Worm (Caenorhabditis elegans) whole organism, L3 larva: ENCODE data around the gene Y82E9BL.3.

ENCODE experiments used
- R02D3.7 ChIP-seq: fragments of 150-350 bp; optimal IDR thresholded peaks from 2 replicates; lab custom pipeline; 2014; ENCODE audit warnings: missing biosample characterization, missing genetic modification characterization
- ZK546.5 ChIP-seq: sonication (generic microtip); optimal IDR thresholded peaks from 2 replicates; lab custom pipeline; 2017; ENCODE audit warnings: missing biosample characterization, missing genetic modification characterization
- aly-2 ChIP-seq: fragments of 150-350 bp; optimal IDR thresholded peaks from 2 replicates; lab custom pipeline; 2014; ENCODE audit warnings: missing biosample characterization, missing genetic modification characterization
- ama-1 ChIP-seq: fragments of 150-350 bp; optimal IDR thresholded peaks from 2 replicates; lab custom pipeline; 2018
- ceh-16 ChIP-seq: sonication (generic microtip); optimal IDR thresholded peaks from 2 replicates; lab custom pipeline; 2017; ENCODE audit warnings: missing biosample characterization, missing genetic modification characterization
- ceh-9 ChIP-seq: sonication (generic microtip); optimal IDR thresholded peaks from 2 replicates; lab custom pipeline; 2018; ENCODE audit warnings: missing biosample characterization, missing genetic modification characterization
- daf-12 ChIP-seq: fragments of 150-350 bp; optimal IDR thresholded peaks from 2 replicates; lab custom pipeline; 2014; ENCODE audit warnings: missing biosample characterization, missing genetic modification reagents, missing genetic modification characterization
- egl-27 ChIP-seq: sonication (generic microtip); optimal IDR thresholded peaks from 4 replicates; lab custom pipeline; 2017; ENCODE audit warnings: missing biosample characterization, missing genetic modification reagents, missing genetic modification characterization
- egl-5 ChIP-seq: fragments of 150-350 bp; optimal IDR thresholded peaks from 2 replicates; lab custom pipeline; 2017; ENCODE audit warnings: missing biosample characterization, missing genetic modification reagents, missing genetic modification characterization, inconsistent platforms
- elt-1 ChIP-seq: fragments of 150-350 bp; optimal IDR thresholded peaks from 2 replicates; lab custom pipeline; 2014; ENCODE audit warnings: missing biosample characterization, missing genetic modification characterization
- elt-2 ChIP-seq: sonication (generic microtip); optimal IDR thresholded peaks from 2 replicates; lab custom pipeline; 2016; ENCODE audit warnings: missing genetic modification reagents, mild to moderate bottlenecking, missing genetic modification characterization, missing compliant biosample characterization
- elt-3 ChIP-seq, 3 experiments: fragments of 150-350 bp in 1 of 3; sonication (generic microtip) in 2 of 3; optimal IDR thresholded peaks; 2 replicates in 2 of 3; 4 replicates in 1 of 3; lab custom pipeline; 2014 to 2017; ENCODE audit warnings: missing biosample characterization in 3 of 3, missing genetic modification characterization in 3 of 3
- eor-1 ChIP-seq, 2 experiments: fragments of 150-350 bp; optimal IDR thresholded peaks; 2 replicates each; lab custom pipeline; 2014 to 2018; ENCODE audit warnings: missing biosample characterization in 2 of 2, missing genetic modification characterization in 2 of 2
- fkh-10 ChIP-seq: sonication (generic microtip); optimal IDR thresholded peaks from 2 replicates; lab custom pipeline; 2017; ENCODE audit warnings: missing biosample characterization, missing genetic modification reagents, missing genetic modification characterization
- fkh-2 ChIP-seq: fragments of 150-350 bp; optimal IDR thresholded peaks from 2 replicates; lab custom pipeline; 2014; ENCODE audit warnings: missing biosample characterization, missing genetic modification reagents, missing genetic modification characterization
- fos-1 ChIP-seq: fragments of 150-350 bp; optimal IDR thresholded peaks from 2 replicates; lab custom pipeline; 2014; ENCODE audit warnings: missing biosample characterization, missing genetic modification characterization
- jun-1 ChIP-seq: fragments of 150-350 bp; optimal IDR thresholded peaks from 2 replicates; lab custom pipeline; 2014; ENCODE audit warnings: missing biosample characterization, missing genetic modification reagents, missing genetic modification characterization
- lin-15B ChIP-seq: fragments of 150-350 bp; optimal IDR thresholded peaks from 2 replicates; lab custom pipeline; 2014; ENCODE audit warnings: missing biosample characterization, missing genetic modification characterization
- lin-39 ChIP-seq: fragments of 150-350 bp; optimal IDR thresholded peaks from 2 replicates; lab custom pipeline; 2018; ENCODE audit warnings: missing biosample characterization, missing genetic modification reagents, missing genetic modification characterization
- lsy-12 ChIP-seq: sonication (generic microtip); optimal IDR thresholded peaks from 2 replicates; lab custom pipeline; 2016; ENCODE audit warnings: mild to moderate bottlenecking, missing genetic modification characterization, missing compliant biosample characterization
- mdl-1 ChIP-seq: fragments of 150-350 bp; optimal IDR thresholded peaks from 2 replicates; lab custom pipeline; 2014; ENCODE audit warnings: missing biosample characterization, missing genetic modification characterization
- mml-1 ChIP-seq: fragments of 150-350 bp; sonication (generic microtip); optimal IDR thresholded peaks from 3 replicates; lab custom pipeline; 2014; ENCODE audit warnings: missing biosample characterization, missing genetic modification characterization
- nfya-1 ChIP-seq: sonication (generic microtip); optimal IDR thresholded peaks from 2 replicates; lab custom pipeline; 2017; ENCODE audit warnings: missing genetic modification characterization, mild to moderate bottlenecking, missing compliant biosample characterization, antibody characterized with exemption, moderate library complexity; ENCODE audit not compliant: insufficient read depth
- nhr-12 ChIP-seq: fragments of 150-350 bp; optimal IDR thresholded peaks from 2 replicates; lab custom pipeline; 2014; ENCODE audit warnings: missing biosample characterization, missing genetic modification characterization
- nhr-23 ChIP-seq: fragments of 150-350 bp; optimal IDR thresholded peaks from 2 replicates; lab custom pipeline; 2014; ENCODE audit warnings: missing biosample characterization, missing genetic modification reagents, missing genetic modification characterization
- nhr-237 ChIP-seq: fragments of 150-350 bp; optimal IDR thresholded peaks from 2 replicates; lab custom pipeline; 2014; ENCODE audit warnings: missing biosample characterization, missing genetic modification characterization
- nhr-25 ChIP-seq: sonication (generic microtip); optimal IDR thresholded peaks from 2 replicates; lab custom pipeline; 2017; ENCODE audit warnings: missing biosample characterization, missing genetic modification characterization
- nhr-28 ChIP-seq: fragments of 150-350 bp; optimal IDR thresholded peaks from 2 replicates; lab custom pipeline; 2014; ENCODE audit warnings: missing biosample characterization, missing genetic modification characterization
- nhr-43 ChIP-seq: sonication (generic microtip); optimal IDR thresholded peaks from 2 replicates; lab custom pipeline; 2016; ENCODE audit warnings: mild to moderate bottlenecking, missing genetic modification characterization, missing compliant biosample characterization; ENCODE audit not compliant: poor library complexity, severe bottlenecking
- nhr-67 ChIP-seq: fragments of 150-350 bp; optimal IDR thresholded peaks from 2 replicates; lab custom pipeline; 2014; ENCODE audit warnings: missing biosample characterization, missing genetic modification characterization
- pqm-1 ChIP-seq: fragments of 150-350 bp; optimal IDR thresholded peaks from 2 replicates; lab custom pipeline; 2017; ENCODE audit warnings: missing biosample characterization, missing genetic modification characterization, inconsistent platforms
- sea-2 ChIP-seq: fragments of 150-350 bp; sonication (generic microtip); optimal IDR thresholded peaks from 4 replicates; lab custom pipeline; 2014; ENCODE audit warnings: missing biosample characterization, missing genetic modification reagents, missing genetic modification characterization
- skn-1 ChIP-seq: fragments of 150-350 bp; optimal IDR thresholded peaks from 2 replicates; lab custom pipeline; 2014; ENCODE audit warnings: missing biosample characterization, missing genetic modification characterization
- tbx-2 ChIP-seq: sonication (generic microtip); optimal IDR thresholded peaks from 2 replicates; lab custom pipeline; 2016; ENCODE audit warnings: mild to moderate bottlenecking, missing genetic modification characterization, missing compliant biosample characterization
- zag-1 ChIP-seq: fragments of 150-350 bp; optimal IDR thresholded peaks from 2 replicates; lab custom pipeline; 2014; ENCODE audit warnings: missing biosample characterization, missing genetic modification characterization
- ztf-11 ChIP-seq: fragments of 150-350 bp; optimal IDR thresholded peaks from 2 replicates; lab custom pipeline; 2014; ENCODE audit warnings: missing biosample characterization, missing genetic modification characterization

The Y82E9BL.3 gene

DNA sequence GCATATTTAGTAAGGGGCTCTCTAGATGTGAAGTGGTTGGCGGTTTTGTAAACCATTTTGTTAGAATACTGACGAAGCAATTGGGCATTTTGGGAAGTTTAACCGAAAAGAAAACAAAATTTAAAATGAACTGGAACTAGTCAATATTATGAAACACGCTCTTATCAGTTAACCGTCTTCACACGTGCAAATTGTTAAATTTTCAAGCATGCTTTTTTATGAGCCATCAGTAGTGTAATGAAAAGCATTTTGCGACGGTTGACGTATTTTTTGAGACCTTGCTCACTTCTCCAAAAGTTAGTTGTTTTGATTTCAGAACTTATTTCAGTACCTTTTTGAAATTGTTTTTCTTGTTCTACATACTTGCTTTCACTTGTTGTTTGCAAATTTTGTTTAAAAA lies 1.3 kb downstream of the Y82E9BL.3 start, which contains the start of gene fbxa-25:
TSS of gene fbxa-25 (minus strand) at position 138 of the 400 bp plus-strand sequence.
- TF ChIP-seq elt-2 (peak; percentile 38), fkh-10 (GFP tag; lab: Kevin White, UChicago) (no peak)

DNA sequence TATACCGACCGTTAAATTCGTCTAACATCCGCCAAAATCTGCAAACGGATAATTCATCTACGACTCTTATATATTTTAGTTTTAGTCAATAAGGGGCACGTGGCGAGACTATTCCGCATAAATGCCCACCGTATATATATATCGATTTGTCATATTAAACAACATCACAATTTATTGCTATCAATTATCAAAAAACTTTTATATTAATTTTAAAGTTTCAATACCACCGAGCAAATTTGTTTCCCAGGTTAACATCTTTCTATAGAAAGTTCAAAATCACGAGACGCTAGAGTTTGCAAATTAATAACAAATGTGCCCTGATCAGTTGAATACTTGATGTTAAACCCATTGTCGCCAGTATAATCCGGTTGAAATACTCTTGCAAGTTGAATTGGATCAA lies 3.1 kb downstream of the Y82E9BL.3 start, which contains the start of gene Y82E9BL.5:
TSS of gene Y82E9BL.5 (minus strand) at position 101 of the 400 bp plus-strand sequence.
- TF ChIP-seq sea-2 (GFP tag; lab: Kevin White, UChicago) = no peak
- TF ChIP-seq mdl-1 (tag; lab: Kevin White, UChicago) = no peak
- TF ChIP-seq nhr-67 = no peak
- TF ChIP-seq egl-5 (tag; lab: Kevin White, UChicago) = no peak
- TF ChIP-seq fkh-2 = no peak
- TF ChIP-seq nhr-12 (tag; lab: Kevin White, UChicago) = no peak
- no peak for TF ChIP-seq ceh-16 (tag; lab: Kevin White, UChicago)
- no peak for TF ChIP-seq lin-39 (tag; lab: Kevin White, UChicago)
- no peak for TF ChIP-seq skn-1 (tag; lab: Kevin White, UChicago)
- TF ChIP-seq lsy-12 = no peak
- no peak for TF ChIP-seq egl-27
- no peak for TF ChIP-seq eor-1 (tag; optimal IDR thresholded peaks at IDR 0.05; lab: Kevin White, UChicago)
- no peak for TF ChIP-seq fkh-10 (GFP tag; lab: Kevin White, UChicago)
- no peak for TF ChIP-seq nhr-43 (tag; lab: Kevin White, UChicago)
- no peak for TF ChIP-seq ceh-9 (tag; lab: Kevin White, UChicago)
- no peak for TF ChIP-seq R02D3.7 (tag; lab: Kevin White, UChicago)
- TF ChIP-seq pqm-1 (tag; lab: Kevin White, UChicago) = no peak
- TF ChIP-seq ZK546.5 (tag; lab: Kevin White, UChicago) = no peak
- no peak for TF ChIP-seq nhr-237 (tag; lab: Kevin White, UChicago)
- no peak for TF ChIP-seq daf-12

- TF ChIP-seq zag-1 (tag; lab: Kevin White, UChicago) (no peak), lin-15B (tag; lab: Kevin White, UChicago) (no peak), nfya-1 (tag; lab: Kevin White, UChicago) (no peak), nhr-23 (no peak), fkh-10 (GFP tag; lab: Kevin White, UChicago) (no peak), mml-1 (tag; lab: Kevin White, UChicago) (no peak), fkh-2 (no peak), fos-1 (tag; lab: Kevin White, UChicago) (no peak), lsy-12 (no peak), ztf-11 (tag; lab: Kevin White, UChicago) (no peak)
Observed at ce11 chrIII:1347003-1347402, 3.6 kb downstream of the Y82E9BL.3 start.

DNA sequence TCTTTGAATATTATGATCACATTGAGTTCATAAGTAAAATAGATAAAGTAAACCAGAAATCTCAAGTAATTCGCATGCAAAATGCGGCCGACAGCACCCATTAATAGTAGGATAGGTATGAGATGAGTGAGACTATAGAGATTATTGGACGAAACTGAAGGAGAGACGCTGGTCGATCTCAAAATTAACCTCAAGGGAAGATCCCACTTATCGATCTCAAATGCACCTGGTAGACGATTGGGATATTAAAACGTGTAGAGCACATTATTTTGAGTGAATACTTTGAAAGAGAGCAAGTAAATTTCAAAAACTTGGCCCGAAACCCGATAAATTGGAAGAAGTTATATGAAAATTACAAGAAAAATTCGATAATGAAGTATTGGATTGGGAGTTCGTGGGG lies 5.0 kb downstream of the Y82E9BL.3 start, which contains the start of gene Y82E9BL.6:
TSS of gene Y82E9BL.6 (minus strand) at position 101 of the 400 bp plus-strand sequence.
- no peak for TF ChIP-seq R02D3.7 (tag; lab: Kevin White, UChicago)
- no peak for TF ChIP-seq nhr-67
- TF ChIP-seq egl-27 = no peak
- no peak for TF ChIP-seq daf-12
- TF ChIP-seq lsy-12 = no peak
- TF ChIP-seq jun-1 (tag; lab: Kevin White, UChicago) = no peak
- TF ChIP-seq elt-2 = no peak
- TF ChIP-seq tbx-2 (tag; lab: Kevin White, UChicago) = no peak
- TF ChIP-seq aly-2 (tag; lab: Kevin White, UChicago) = no peak
- TF ChIP-seq elt-3 (tag; optimal IDR thresholded peaks at IDR 0.05; lab: Kevin White, UChicago) = no peak
- TF ChIP-seq nhr-237 (tag; lab: Kevin White, UChicago) = no peak
- no peak for TF ChIP-seq elt-1 (tag; lab: Kevin White, UChicago)
- no peak for TF ChIP-seq ceh-9 (tag; lab: Kevin White, UChicago)
- TF ChIP-seq nhr-25 (tag; lab: Kevin White, UChicago) = no peak
- no peak for TF ChIP-seq fkh-10 (GFP tag; lab: Kevin White, UChicago)
- TF ChIP-seq nhr-43 (tag; lab: Kevin White, UChicago) = no peak

DNA sequence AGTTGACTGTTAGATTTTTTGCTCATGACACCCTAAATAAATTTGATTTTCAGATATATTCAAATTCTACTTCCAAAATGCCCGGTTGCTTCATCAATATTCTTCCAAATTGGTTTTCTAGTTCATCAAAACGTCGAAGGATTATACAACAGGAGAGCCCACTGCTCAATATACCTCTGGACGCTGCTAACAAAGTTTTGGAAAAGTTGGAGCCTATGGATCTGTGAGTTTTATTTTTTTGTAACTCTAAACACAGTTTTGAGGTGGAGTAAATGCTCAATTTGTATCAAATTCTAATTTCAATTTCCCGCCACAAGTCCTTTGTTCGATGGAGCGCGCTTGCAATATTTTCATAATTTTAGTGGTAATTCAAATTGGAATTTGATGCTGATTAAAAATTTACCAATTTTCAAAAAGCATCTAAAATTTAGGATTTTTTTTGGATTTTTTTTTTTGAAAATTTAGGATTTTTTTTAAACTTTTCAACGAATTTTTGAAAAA lies 7.7 kb downstream of the Y82E9BL.3 start, which contains the start of gene fbxa-27:
TSS of gene fbxa-27 (plus strand) at position 51 of the 501 bp plus-strand sequence.
- TF ChIP-seq nhr-23 (no peak), elt-3 (tag; optimal IDR thresholded peaks at IDR 0.05; lab: Kevin White, UChicago) (no peak), sea-2 (GFP tag; lab: Kevin White, UChicago) (no peak), ama-1 (no peak), nfya-1 (tag; lab: Kevin White, UChicago) (no peak), fkh-2 (no peak), fkh-10 (GFP tag; lab: Kevin White, UChicago) (no peak), ceh-16 (tag; lab: Kevin White, UChicago) (no peak), egl-5 (tag; lab: Kevin White, UChicago) (no peak), elt-2 (no peak), jun-1 (tag; lab: Kevin White, UChicago) (no peak), zag-1 (tag; lab: Kevin White, UChicago) (no peak), nhr-28 (tag; lab: Kevin White, UChicago) (no peak), lsy-12 (no peak), nhr-67 (no peak), nhr-237 (tag; lab: Kevin White, UChicago) (no peak)
